Fruit fly (Drosophila melanogaster) whole organism, embryonic: Measurements from ENCODE around the gene clumsy.

Experiments used
- Atf3 ChIP-seq: fragments of 200-800 bp; sonication (Bioruptor generic); optimal IDR thresholded peaks from 3 replicates; lab custom pipeline; 2016; ENCODE audit warnings: missing biosample characterization, missing genetic modification characterization
- CG10147 ChIP-seq: fragments of 200-800 bp; sonication (Bioruptor generic); optimal IDR thresholded peaks from 2 replicates; lab custom pipeline; 2019; ENCODE audit warnings: missing biosample characterization, mild to moderate bottlenecking, missing genetic modification characterization, moderate library complexity
- CG10274 ChIP-seq: fragments of 200-800 bp; sonication (Bioruptor generic); optimal IDR thresholded peaks from 3 replicates; lab custom pipeline; 2017; ENCODE audit warnings: missing biosample characterization, mild to moderate bottlenecking, missing genetic modification characterization
- CG10979 ChIP-seq: fragments of 200-800 bp; sonication (Bioruptor generic); optimal IDR thresholded peaks from 2 replicates; lab custom pipeline; 2018; ENCODE audit warnings: missing biosample characterization, mild to moderate bottlenecking, missing genetic modification characterization, moderate library complexity
- CG12219 ChIP-seq: fragments of 200-800 bp; sonication (Bioruptor generic); optimal IDR thresholded peaks from 3 replicates; lab custom pipeline; 2018; ENCODE audit warnings: missing biosample characterization, mild to moderate bottlenecking, missing genetic modification characterization
- CG12391 ChIP-seq: fragments of 200-800 bp; sonication (Bioruptor generic); optimal IDR thresholded peaks from 3 replicates; lab custom pipeline; 2018; ENCODE audit warnings: missing biosample characterization, mild to moderate bottlenecking, missing genetic modification characterization, moderate library complexity
- CG13123 ChIP-seq: fragments of 200-800 bp; sonication (Bioruptor generic); optimal IDR thresholded peaks from 2 replicates; lab custom pipeline; 2016; ENCODE audit warnings: missing biosample characterization, missing genetic modification characterization
- CG14965 ChIP-seq: fragments of 200-800 bp; sonication (Bioruptor generic); optimal IDR thresholded peaks from 2 replicates; lab custom pipeline; 2016; ENCODE audit warnings: missing biosample characterization, missing genetic modification characterization, borderline replicate concordance
- CG2120 ChIP-seq: fragments of 200-800 bp; sonication (Bioruptor generic); optimal IDR thresholded peaks from 3 replicates; lab custom pipeline; 2016; ENCODE audit warnings: missing biosample characterization, missing genetic modification characterization
- CG2202 ChIP-seq: fragments of 200-800 bp; sonication (Bioruptor generic); optimal IDR thresholded peaks from 2 replicates; lab custom pipeline; 2018; ENCODE audit warnings: missing biosample characterization, mild to moderate bottlenecking, missing genetic modification characterization
- CG33557 ChIP-seq: fragments of 200-800 bp; sonication (Bioruptor generic); optimal IDR thresholded peaks from 2 replicates; lab custom pipeline; 2019; ENCODE audit warnings: missing biosample characterization, mild to moderate bottlenecking, missing genetic modification characterization, moderate library complexity
- CG34422 ChIP-seq: fragments of 200-800 bp; sonication (Bioruptor generic); IDR thresholded peaks from 3 replicates; pipeline ENCODE4 v1.3.6; 2022; ENCODE audit warnings: missing biosample characterization, missing genetic modification characterization
- CG4820 ChIP-seq: fragments of 200-800 bp; sonication (Bioruptor generic); optimal IDR thresholded peaks from 3 replicates; lab custom pipeline; 2016; ENCODE audit warnings: missing biosample characterization, missing genetic modification characterization
- CG5245 ChIP-seq: fragments of 200-800 bp; sonication (Bioruptor generic); optimal IDR thresholded peaks from 3 replicates; lab custom pipeline; 2016; ENCODE audit warnings: missing biosample characterization, missing genetic modification characterization
- CG6254 ChIP-seq: fragments of 200-800 bp; sonication (Bioruptor generic); optimal IDR thresholded peaks from 3 replicates; lab custom pipeline; 2017; ENCODE audit warnings: mild to moderate bottlenecking, missing biosample characterization, missing genetic modification reagents, missing genetic modification characterization
- CG7357 ChIP-seq: fragments of 200-800 bp; sonication (Bioruptor generic); IDR thresholded peaks from 3 replicates; pipeline ENCODE4 v1.3.6; 2022; ENCODE audit warnings: missing biosample characterization, missing genetic modification characterization
- CG7372 ChIP-seq: fragments of 200-800 bp; sonication (Bioruptor generic); IDR thresholded peaks from 2 replicates; pipeline ENCODE4 v1.3.6; 2022; ENCODE audit warnings: missing biosample characterization, missing genetic modification characterization
- CG7786 ChIP-seq: fragments of 200-800 bp; sonication (Bioruptor generic); optimal IDR thresholded peaks from 2 replicates; lab custom pipeline; 2016; ENCODE audit warnings: missing biosample characterization, missing genetic modification characterization
- CG8290 ChIP-seq, 3 experiments: fragments of 200-800 bp; sonication (Bioruptor generic); optimal IDR thresholded peaks; 2 replicates each; lab custom pipeline; 2016 to 2019; ENCODE audit warnings: missing biosample characterization in 3 of 3, missing genetic modification characterization in 3 of 3, mild to moderate bottlenecking in 2 of 3, moderate library complexity in 1 of 3
- CG8944 ChIP-seq: fragments of 200-800 bp; sonication (Bioruptor generic); optimal IDR thresholded peaks from 3 replicates; lab custom pipeline; 2016; ENCODE audit warnings: missing biosample characterization, missing genetic modification characterization
- CG9797 ChIP-seq: fragments of 200-800 bp; sonication (Bioruptor generic); optimal IDR thresholded peaks from 3 replicates; lab custom pipeline; 2018; ENCODE audit warnings: missing biosample characterization, mild to moderate bottlenecking, missing genetic modification characterization
- CG9876 ChIP-seq: fragments of 200-800 bp; sonication (Bioruptor generic); optimal IDR thresholded peaks from 2 replicates; lab custom pipeline; 2016; ENCODE audit warnings: missing biosample characterization, missing genetic modification characterization
- Dek ChIP-seq: fragments of 200-800 bp; sonication (Bioruptor generic); optimal IDR thresholded peaks from 3 replicates; lab custom pipeline; 2019; ENCODE audit warnings: missing biosample characterization, mild to moderate bottlenecking, missing genetic modification characterization, moderate library complexity
- Mes4 ChIP-seq: fragments of 200-800 bp; sonication (Bioruptor generic); optimal IDR thresholded peaks from 2 replicates; lab custom pipeline; 2016; ENCODE audit warnings: missing biosample characterization, missing genetic modification characterization
- ac ChIP-seq: fragments of 200-800 bp; sonication (Bioruptor generic); optimal IDR thresholded peaks from 3 replicates; lab custom pipeline; 2017; ENCODE audit warnings: missing biosample characterization, mild to moderate bottlenecking, missing genetic modification characterization
- amos ChIP-seq: fragments of 200-800 bp; sonication (Bioruptor generic); IDR thresholded peaks from 2 replicates; pipeline ENCODE4 v1.3.6; 2022; ENCODE audit warnings: missing biosample characterization, missing genetic modification characterization; ENCODE audit not compliant: partially characterized antibody
- ap ChIP-seq: fragments of 200-800 bp; sonication (Bioruptor generic); IDR thresholded peaks from 2 replicates; pipeline ENCODE4 v1.3.6; 2022; ENCODE audit warnings: missing biosample characterization, missing genetic modification characterization
- ara ChIP-seq: fragments of 200-800 bp; sonication (Bioruptor generic); IDR thresholded peaks from 2 replicates; pipeline ENCODE4 v1.3.6; 2022; ENCODE audit warnings: missing biosample characterization, missing genetic modification characterization
- bsh ChIP-seq, 2 experiments: fragments of 200-800 bp; sonication (Bioruptor generic); optimal IDR thresholded peaks; 2 replicates each; lab custom pipeline; 2017 to 2018; ENCODE audit warnings: mild to moderate bottlenecking in 2 of 2, missing biosample characterization in 2 of 2, missing genetic modification characterization in 2 of 2, moderate library complexity in 1 of 2
- chn ChIP-seq: fragments of 200-800 bp; sonication (Bioruptor generic); optimal IDR thresholded peaks from 2 replicates; lab custom pipeline; 2016; ENCODE audit warnings: missing biosample characterization, missing genetic modification characterization
- dan ChIP-seq: fragments of 200-800 bp; sonication (Bioruptor generic); IDR thresholded peaks from 2 replicates; pipeline ENCODE4 v1.3.6; 2022; ENCODE audit warnings: missing biosample characterization, missing genetic modification characterization
- danr ChIP-seq: fragments of 200-800 bp; sonication (Bioruptor generic); IDR thresholded peaks from 2 replicates; pipeline ENCODE4 v1.3.6; 2022; ENCODE audit warnings: missing biosample characterization, missing genetic modification characterization
- eve ChIP-seq, 2 experiments: fragments of >200 bp; optimal IDR thresholded peaks; 2 replicates each; lab custom pipeline; 2017; ENCODE audit warnings: missing biosample characterization in 2 of 2, missing genetic modification characterization in 2 of 2
- fd102C ChIP-seq: fragments of 200-800 bp; sonication (Bioruptor generic); optimal IDR thresholded peaks from 2 replicates; lab custom pipeline; 2018; ENCODE audit warnings: missing biosample characterization, mild to moderate bottlenecking, missing genetic modification characterization, moderate library complexity
- grau ChIP-seq: fragments of 200-800 bp; optimal IDR thresholded peaks from 3 replicates; lab custom pipeline; 2019; ENCODE audit warnings: missing biosample characterization, mild to moderate bottlenecking, missing genetic modification characterization, moderate library complexity
- ham ChIP-seq: fragments of 200-800 bp; sonication (Bioruptor generic); IDR thresholded peaks from 2 replicates; pipeline ENCODE4 v1.3.6; 2022; ENCODE audit warnings: missing biosample characterization, missing genetic modification characterization
- hbn ChIP-seq: fragments of 200-800 bp; sonication (Bioruptor generic); IDR thresholded peaks from 2 replicates; pipeline ENCODE4 v1.3.6; 2022; ENCODE audit warnings: missing biosample characterization, missing genetic modification characterization; ENCODE audit not compliant: partially characterized antibody
- lab ChIP-seq: fragments of 200-800 bp; sonication (Bioruptor generic); optimal IDR thresholded peaks from 3 replicates; lab custom pipeline; 2017; ENCODE audit warnings: missing biosample characterization, missing genetic modification characterization, mild to moderate bottlenecking, moderate library complexity, missing genetic modification reagents
- lilli ChIP-seq: fragments of 200-800 bp; sonication (Bioruptor generic); optimal IDR thresholded peaks from 3 replicates; lab custom pipeline; 2016; ENCODE audit warnings: missing biosample characterization, missing genetic modification characterization
- luna ChIP-seq: fragments of 200-800 bp; sonication (Bioruptor generic); optimal IDR thresholded peaks from 2 replicates; lab custom pipeline; 2016; ENCODE audit warnings: missing biosample characterization, missing genetic modification characterization
- maf-S ChIP-seq: fragments of 200-800 bp; sonication (Bioruptor generic); optimal IDR thresholded peaks from 2 replicates; lab custom pipeline; 2016; ENCODE audit warnings: missing biosample characterization, missing genetic modification characterization
- mld ChIP-seq: fragments of 200-800 bp; sonication (Bioruptor generic); IDR thresholded peaks from 3 replicates; pipeline ENCODE4 v1.3.6; 2022; ENCODE audit warnings: missing biosample characterization, missing genetic modification characterization; ENCODE audit not compliant: partially characterized antibody
- pnt ChIP-seq: fragments of 200-800 bp; sonication (Bioruptor generic); optimal IDR thresholded peaks from 3 replicates; lab custom pipeline; 2016; ENCODE audit warnings: missing biosample characterization, missing genetic modification characterization
- psq ChIP-seq: fragments of 200-800 bp; sonication (Bioruptor generic); optimal IDR thresholded peaks from 2 replicates; lab custom pipeline; 2017; ENCODE audit warnings: missing biosample characterization, missing genetic modification characterization
- slp2 ChIP-seq: fragments of 200-800 bp; sonication (Bioruptor generic); optimal IDR thresholded peaks from 2 replicates; lab custom pipeline; 2016; ENCODE audit warnings: missing biosample characterization, missing genetic modification characterization
- tll ChIP-seq, 2 experiments: fragments of 200-800 bp in 1 of 2; fragments of >200 bp in 1 of 2; sonication (Bioruptor generic) in 1 of 2; optimal IDR thresholded peaks; 2 replicates each; lab custom pipeline; 2017 to 2019; ENCODE audit warnings: missing biosample characterization in 2 of 2, missing genetic modification characterization in 2 of 2, mild to moderate bottlenecking in 1 of 2, moderate library complexity in 1 of 2
- zf30C ChIP-seq: fragments of 200-800 bp; sonication (Bioruptor generic); optimal IDR thresholded peaks from 3 replicates; lab custom pipeline; 2018; ENCODE audit warnings: missing biosample characterization, mild to moderate bottlenecking, missing genetic modification characterization

Gene clumsy

dm6 chr2L:21166422-21166821 lies 39.9 kb upstream of the clumsy start (continued):
- no peak for TF ChIP-seq tll (GFP tag; optimal IDR thresholded peaks at IDR 0.05; lab: Kevin White, UChicago)
- peak; percentile 8 for TF ChIP-seq CG2120 (GFP tag; lab: Kevin White, UChicago)
- TF ChIP-seq slp2 (GFP tag; lab: Kevin White, UChicago): no peak
- TF ChIP-seq grau (tag; lab: Kevin White, UChicago): peak; percentile 3
- TF ChIP-seq CG33557 (GFP tag; lab: Kevin White, UChicago): no peak
- TF ChIP-seq dan (GFP tag; lab: Robert Waterston, UW): no peak
- no peak for TF ChIP-seq hbn (GFP tag; lab: Robert Waterston, UW)
- TF ChIP-seq Dek (tag; lab: Kevin White, UChicago): no peak
- TF ChIP-seq CG13123 (GFP tag; lab: Kevin White, UChicago): no peak
- TF ChIP-seq ham (GFP tag; lab: Robert Waterston, UW): no peak
- no peak for TF ChIP-seq CG7786 (GFP tag; lab: Kevin White, UChicago)
- TF ChIP-seq CG9797 (GFP tag; lab: Kevin White, UChicago): no peak
- TF ChIP-seq luna (GFP tag; lab: Kevin White, UChicago): no peak
- no peak for TF ChIP-seq chn (GFP tag; lab: Kevin White, UChicago)
- TF ChIP-seq CG10274 (GFP tag; lab: Kevin White, UChicago): no peak
- peak; percentile 0 for TF ChIP-seq CG12391 (tag; lab: Kevin White, UChicago)
- no peak for TF ChIP-seq mld (GFP tag; lab: Robert Waterston, UW)
- TF ChIP-seq Atf3 (GFP tag; lab: Kevin White, UChicago): no peak
- TF ChIP-seq bsh (GFP tag; optimal IDR thresholded peaks at IDR 0.05; lab: Kevin White, UChicago): no peak
- no peak for TF ChIP-seq CG8944 (GFP tag; lab: Kevin White, UChicago)
- TF ChIP-seq Mes4 (GFP tag; lab: Kevin White, UChicago): no peak
- no peak for TF ChIP-seq amos
- TF ChIP-seq CG34422 (GFP tag; lab: Robert Waterston, UW): peak; percentile 36; the same call in 1 of the 3 replicates
- no peak for TF ChIP-seq CG8290 (GFP tag; optimal IDR thresholded peaks at IDR 0.05; lab: Kevin White, UChicago)
- peak in 1 of 2 experiments; percentile 44 for TF ChIP-seq CG8290 (tag; optimal IDR thresholded peaks at IDR 0.05; lab: Kevin White, UChicago)

dm6 chr2L:21168295-21169159 lies 37.8 kb upstream of the clumsy start, which contains the start of the genes mAcon1, CG43345 and CG43346:
TSS of gene mAcon1 (plus strand) at chr2L:21168570.
TSS of gene CG43345 (minus strand) at chr2L:21168581.
TSS of gene CG43346 (minus strand) at chr2L:21168581.
- TF ChIP-seq ap (GFP tag; lab: Robert Waterston, UW): no peak
- TF ChIP-seq CG10979 (tag; lab: Kevin White, UChicago): peak; percentile 64
- peak; percentile 7 for TF ChIP-seq CG5245 (GFP tag; lab: Kevin White, UChicago)
- no peak for TF ChIP-seq zf30C
- TF ChIP-seq CG10147 (GFP tag; lab: Kevin White, UChicago): peak; percentile 81
- TF ChIP-seq psq (GFP tag; lab: Kevin White, UChicago): peak; percentile 6
- TF ChIP-seq ara (GFP tag; lab: Robert Waterston, UW): no peak
- TF ChIP-seq danr (GFP tag; lab: Robert Waterston, UW): peak; percentile 66; the same call in 1 of the 2 replicates
- peak; percentile 59; the same call in 1 of the 3 replicates for TF ChIP-seq CG7357 (GFP tag; lab: Robert Waterston, UW)
- TF ChIP-seq maf-S (GFP tag; lab: Kevin White, UChicago): peak; percentile 78
- peak; percentile 73 for TF ChIP-seq CG7372 (GFP tag; lab: Robert Waterston, UW)
- TF ChIP-seq eve (GFP tag; optimal IDR thresholded peaks at IDR 0.05; lab: Kevin White, UChicago): no peak
- TF ChIP-seq CG6254 (GFP tag; lab: Kevin White, UChicago): peak; percentile 24
- TF ChIP-seq CG2202 (tag; lab: Kevin White, UChicago): peak; percentile 54
- TF ChIP-seq CG14965 (GFP tag; lab: Kevin White, UChicago): peak; percentile 26
- peak; percentile 70 for TF ChIP-seq CG9876 (GFP tag; lab: Kevin White, UChicago)
- TF ChIP-seq mld (GFP tag; lab: Robert Waterston, UW): no peak
- TF ChIP-seq pnt (GFP tag; lab: Kevin White, UChicago): peak; percentile 82
- TF ChIP-seq CG12219 (GFP tag; lab: Kevin White, UChicago): peak; percentile 60
- TF ChIP-seq CG4820 (GFP tag; lab: Kevin White, UChicago): peak; percentile 77
- TF ChIP-seq lilli: peak; percentile 89
- TF ChIP-seq fd102C (GFP tag; lab: Kevin White, UChicago): peak; percentile 5
- TF ChIP-seq lab (GFP tag; lab: Kevin White, UChicago): no peak
- TF ChIP-seq ac: no peak
